Fruit fly (Drosophila melanogaster) whole organism: ENCODE results near the gene Obp22a.

Experiments used
- CG8478 ChIP-seq: fragments of >200 bp; optimal IDR thresholded peaks from 2 replicates; lab custom pipeline; 2018; ENCODE audit warnings: inconsistent platforms
- Dll ChIP-seq: fragments of >200 bp; optimal IDR thresholded peaks from 2 replicates; lab custom pipeline; 2017
- EcR ChIP-seq, 2 experiments: fragments of >200 bp; optimal IDR thresholded peaks; 2 replicates each; lab custom pipeline; 2017; ENCODE audit warnings: missing biosample characterization in 2 of 2, missing genetic modification characterization in 2 of 2, missing genetic modification reagents in 2 of 2
- pan ChIP-seq: fragments of >200 bp; optimal IDR thresholded peaks from 2 replicates; lab custom pipeline; 2017
- psq ChIP-seq: fragments of >200 bp; optimal IDR thresholded peaks from 2 replicates; lab custom pipeline; 2017
- usp ChIP-seq: fragments of >200 bp; optimal IDR thresholded peaks from 2 replicates; lab custom pipeline; 2017; ENCODE audit warnings: missing biosample characterization, missing genetic modification characterization, mixed read lengths

The Obp22a gene

dm6 chr2L:1992060-1992459 is at the start of gene Obp22a:
Obp22a (minus strand) TSS chr2L:1992160.
- TF ChIP-seq psq (lab: Kevin White, UChicago) (no peak), EcR (GFP tag; optimal IDR thresholded peaks at IDR 0.05; lab: Kevin White, UChicago) (no peak), pan (lab: Kevin White, UChicago) (no peak), Dll (lab: Kevin White, UChicago) (no peak), CG8478 (lab: Kevin White, UChicago) (no peak), usp (GFP tag; lab: Kevin White, UChicago) (no peak)

- TF ChIP-seq Dll (lab: Kevin White, UChicago) (no peak), pan (lab: Kevin White, UChicago) (no peak), usp (GFP tag; lab: Kevin White, UChicago) (no peak), psq (lab: Kevin White, UChicago) (no peak), CG8478 (lab: Kevin White, UChicago) (no peak), EcR (GFP tag; optimal IDR thresholded peaks at IDR 0.05; lab: Kevin White, UChicago) (no peak)
These were observed 47.5 kb upstream of the Obp22a start for dm6 chr2L:2039458-2039857.

dm6 chr2L:2038956-2039263 is 47.0 kb upstream of the Obp22a start:
- TF ChIP-seq Dll (lab: Kevin White, UChicago), result no peak
- no peak for TF ChIP-seq pan (lab: Kevin White, UChicago)
- no peak for TF ChIP-seq psq (lab: Kevin White, UChicago)
- no peak for TF ChIP-seq EcR (GFP tag; optimal IDR thresholded peaks at IDR 0.05; lab: Kevin White, UChicago)
- no peak for TF ChIP-seq CG8478 (lab: Kevin White, UChicago)
- no peak for TF ChIP-seq usp (GFP tag; lab: Kevin White, UChicago)

- TF ChIP-seq CG8478 (lab: Kevin White, UChicago) (no peak), EcR (GFP tag; optimal IDR thresholded peaks at IDR 0.05; lab: Kevin White, UChicago) (no peak), psq (lab: Kevin White, UChicago) (no peak), pan (lab: Kevin White, UChicago) (no peak), usp (GFP tag; lab: Kevin White, UChicago) (no peak), Dll (lab: Kevin White, UChicago) (no peak)
These were observed 46.4 kb upstream of the Obp22a start for dm6 chr2L:2038253-2038955.

dm6 chr2L:2037551-2038252 is 45.7 kb upstream of the Obp22a start:
- TF ChIP-seq Dll (lab: Kevin White, UChicago), result no peak
- TF ChIP-seq CG8478 (lab: Kevin White, UChicago), result peak; percentile 49
- no peak for TF ChIP-seq pan (lab: Kevin White, UChicago)

dm6 chr2L:2037165-2037550 is 45.2 kb upstream of the Obp22a start, which contains the start of gene lectin-22C:
lectin-22C (minus strand) TSS chr2L:2037265.
- TF ChIP-seq CG8478 (lab: Kevin White, UChicago), result no peak
- TF ChIP-seq pan (lab: Kevin White, UChicago), result no peak
- no peak for TF ChIP-seq psq (lab: Kevin White, UChicago)
- TF ChIP-seq Dll (lab: Kevin White, UChicago), result no peak
- TF ChIP-seq usp (GFP tag; lab: Kevin White, UChicago), result no peak
- no peak for TF ChIP-seq EcR (GFP tag; optimal IDR thresholded peaks at IDR 0.05; lab: Kevin White, UChicago)

- TF ChIP-seq psq (lab: Kevin White, UChicago) (no peak), EcR (GFP tag; optimal IDR thresholded peaks at IDR 0.05; lab: Kevin White, UChicago) (no peak), usp (GFP tag; lab: Kevin White, UChicago) (no peak), pan (lab: Kevin White, UChicago) (no peak), CG8478 (lab: Kevin White, UChicago) (no peak), Dll (lab: Kevin White, UChicago) (no peak)
These were observed 44.0 kb upstream of the Obp22a start, which contains the start of gene CG42296 for dm6 chr2L:2035941-2036340. CG42296 (minus strand) TSS chr2L:2036041.

dm6 chr2L:2032076-2032475 is 40.1 kb upstream of the Obp22a start:
- TF ChIP-seq pan (lab: Kevin White, UChicago), result no peak
- TF ChIP-seq EcR (GFP tag; optimal IDR thresholded peaks at IDR 0.05; lab: Kevin White, UChicago), result no peak
- TF ChIP-seq Dll (lab: Kevin White, UChicago), result no peak

dm6 chr2L:2031522-2031921 is 39.6 kb upstream of the Obp22a start:
- TF ChIP-seq psq (lab: Kevin White, UChicago) (no peak), EcR (GFP tag; optimal IDR thresholded peaks at IDR 0.05; lab: Kevin White, UChicago) (no peak), usp (GFP tag; lab: Kevin White, UChicago) (no peak)

dm6 chr2L:2022823-2023222 is 30.9 kb upstream of the Obp22a start:
- TF ChIP-seq CG8478 (lab: Kevin White, UChicago) (no peak), usp (GFP tag; lab: Kevin White, UChicago) (no peak)

dm6 chr2L:2015204-2015603 is 23.2 kb upstream of the Obp22a start:
- no peak for TF ChIP-seq CG8478 (lab: Kevin White, UChicago)
- no peak for TF ChIP-seq psq (lab: Kevin White, UChicago)
- no peak for TF ChIP-seq Dll (lab: Kevin White, UChicago)
- no peak for TF ChIP-seq usp (GFP tag; lab: Kevin White, UChicago)
- TF ChIP-seq pan (lab: Kevin White, UChicago), result no peak
- no peak for TF ChIP-seq EcR (GFP tag; optimal IDR thresholded peaks at IDR 0.05; lab: Kevin White, UChicago)
